Fruit fly (Drosophila melanogaster) whole organism, embryonic: Measurements from ENCODE around the gene CG33158.

Source experiments
- B-H1 ChIP-seq: fragments of 200-800 bp; sonication (Bioruptor generic); IDR thresholded peaks from 3 replicates; pipeline ENCODE4 v1.3.6; 2022; ENCODE audit warnings: missing biosample characterization, missing genetic modification characterization
- Bteb2 ChIP-seq: fragments of 200-800 bp; sonication (Bioruptor generic); optimal IDR thresholded peaks from 2 replicates; lab custom pipeline; 2016; ENCODE audit warnings: missing biosample characterization, missing genetic modification characterization
- CG11696 ChIP-seq: fragments of 200-800 bp; sonication (Bioruptor generic); IDR thresholded peaks from 2 replicates; pipeline ENCODE4 v1.3.6; 2022; ENCODE audit warnings: missing biosample characterization, missing genetic modification characterization
- CG12299 ChIP-seq: fragments of 200-800 bp; sonication (Bioruptor generic); optimal IDR thresholded peaks from 2 replicates; lab custom pipeline; 2018; ENCODE audit warnings: missing biosample characterization, mild to moderate bottlenecking, missing genetic modification characterization
- CG13123 ChIP-seq: fragments of 200-800 bp; sonication (Bioruptor generic); optimal IDR thresholded peaks from 2 replicates; lab custom pipeline; 2016; ENCODE audit warnings: missing biosample characterization, missing genetic modification characterization
- CG13894 ChIP-seq: fragments of 200-800 bp; sonication (Bioruptor generic); optimal IDR thresholded peaks from 3 replicates; lab custom pipeline; 2018; ENCODE audit warnings: missing biosample characterization, mild to moderate bottlenecking, missing genetic modification characterization, moderate library complexity
- CG16815 ChIP-seq: fragments of 200-800 bp; sonication (Bioruptor generic); optimal IDR thresholded peaks from 3 replicates; lab custom pipeline; 2017; ENCODE audit warnings: missing biosample characterization, mild to moderate bottlenecking, missing genetic modification characterization
- CG17186 ChIP-seq: fragments of 200-800 bp; sonication (Bioruptor generic); optimal IDR thresholded peaks from 3 replicates; lab custom pipeline; 2017; ENCODE audit warnings: missing biosample characterization, missing genetic modification reagents, missing genetic modification characterization
- CG2120 ChIP-seq: fragments of 200-800 bp; sonication (Bioruptor generic); optimal IDR thresholded peaks from 3 replicates; lab custom pipeline; 2016; ENCODE audit warnings: missing biosample characterization, missing genetic modification characterization
- CG30403 ChIP-seq: fragments of 200-800 bp; sonication (Bioruptor generic); optimal IDR thresholded peaks from 3 replicates; lab custom pipeline; 2016; ENCODE audit warnings: missing biosample characterization, missing genetic modification characterization
- CG3847 ChIP-seq: fragments of 200-800 bp; sonication (Bioruptor generic); IDR thresholded peaks from 2 replicates; pipeline ENCODE4 v1.3.6; 2022; ENCODE audit warnings: missing biosample characterization, missing genetic modification characterization
- CG4282 ChIP-seq: fragments of 200-800 bp; sonication (Bioruptor generic); optimal IDR thresholded peaks from 2 replicates; lab custom pipeline; 2016; ENCODE audit warnings: missing biosample characterization, missing genetic modification characterization
- CG6765 ChIP-seq: fragments of 200-800 bp; sonication (Bioruptor generic); optimal IDR thresholded peaks from 3 replicates; lab custom pipeline; 2017; ENCODE audit warnings: missing biosample characterization, mild to moderate bottlenecking, missing genetic modification characterization
- CG6854 ChIP-seq: fragments of 200-800 bp; sonication (Bioruptor generic); optimal IDR thresholded peaks from 3 replicates; lab custom pipeline; 2017; ENCODE audit warnings: missing biosample characterization, mild to moderate bottlenecking, missing genetic modification characterization
- CG8478 ChIP-seq: fragments of >200 bp; optimal IDR thresholded peaks from 2 replicates; lab custom pipeline; 2018
- CG8944 ChIP-seq: fragments of 200-800 bp; sonication (Bioruptor generic); optimal IDR thresholded peaks from 3 replicates; lab custom pipeline; 2016; ENCODE audit warnings: missing biosample characterization, missing genetic modification characterization
- CG9437 ChIP-seq: fragments of 200-800 bp; sonication (Bioruptor generic); optimal IDR thresholded peaks from 2 replicates; lab custom pipeline; 2018; ENCODE audit warnings: missing biosample characterization, mild to moderate bottlenecking, missing genetic modification characterization
- CG9797 ChIP-seq: fragments of 200-800 bp; sonication (Bioruptor generic); optimal IDR thresholded peaks from 3 replicates; lab custom pipeline; 2018; ENCODE audit warnings: missing biosample characterization, mild to moderate bottlenecking, missing genetic modification characterization
- D19B ChIP-seq: fragments of 200-800 bp; sonication (Bioruptor generic); optimal IDR thresholded peaks from 2 replicates; lab custom pipeline; 2017; ENCODE audit warnings: missing biosample characterization, mild to moderate bottlenecking, missing genetic modification characterization
- Dad ChIP-seq: fragments of 200-800 bp; sonication (Bioruptor generic); optimal IDR thresholded peaks from 3 replicates; lab custom pipeline; 2016; ENCODE audit warnings: missing biosample characterization, missing genetic modification characterization
- Dip3 ChIP-seq: fragments of 200-800 bp; sonication (Bioruptor generic); optimal IDR thresholded peaks from 3 replicates; lab custom pipeline; 2016; ENCODE audit warnings: missing biosample characterization, missing genetic modification characterization
- Dref ChIP-seq: fragments of 200-800 bp; sonication (Bioruptor generic); IDR thresholded peaks from 2 replicates; pipeline ENCODE4 v1.3.6; 2022; ENCODE audit warnings: missing biosample characterization, missing genetic modification characterization
- E2f1 ChIP-seq: fragments of 200-800 bp; sonication (Bioruptor generic); IDR thresholded peaks from 2 replicates; pipeline ENCODE4 v1.3.6; 2022; ENCODE audit warnings: missing biosample characterization, missing genetic modification characterization
- Ets97D ChIP-seq: fragments of 200-800 bp; sonication (Bioruptor generic); optimal IDR thresholded peaks from 3 replicates; lab custom pipeline; 2016; ENCODE audit warnings: missing biosample characterization, missing genetic modification characterization
- Lhr ChIP-seq: fragments of 200-800 bp; sonication (Bioruptor generic); optimal IDR thresholded peaks from 3 replicates; lab custom pipeline; 2017; ENCODE audit warnings: mild to moderate bottlenecking, missing biosample characterization, missing genetic modification reagents, missing genetic modification characterization
- Lpt ChIP-seq: fragments of >200 bp; optimal IDR thresholded peaks from 2 replicates; lab custom pipeline; 2018; ENCODE audit warnings: missing biosample characterization, missing genetic modification characterization
- MBD-R2 ChIP-seq: fragments of 200-800 bp; sonication (Bioruptor generic); IDR thresholded peaks from 2 replicates; pipeline ENCODE4 v1.3.6; 2022; ENCODE audit warnings: missing biosample characterization, missing genetic modification characterization
- Myb ChIP-seq: fragments of 200-800 bp; sonication (Bioruptor generic); optimal IDR thresholded peaks from 2 replicates; lab custom pipeline; 2016; ENCODE audit warnings: missing biosample characterization, missing genetic modification characterization
- Sox100B ChIP-seq: fragments of 200-800 bp; sonication (Bioruptor generic); optimal IDR thresholded peaks from 3 replicates; lab custom pipeline; 2018; ENCODE audit warnings: missing biosample characterization, mild to moderate bottlenecking, missing genetic modification characterization
- aop ChIP-seq: fragments of 200-800 bp; sonication (Bioruptor generic); IDR thresholded peaks from 2 replicates; pipeline ENCODE4 v1.3.6; 2022; ENCODE audit warnings: missing biosample characterization, missing genetic modification characterization
- bcd ChIP-seq: fragments of 200-800 bp; sonication (Bioruptor generic); optimal IDR thresholded peaks from 2 replicates; lab custom pipeline; 2017; ENCODE audit warnings: missing biosample characterization, mild to moderate bottlenecking, missing genetic modification characterization
- ftz-f1 ChIP-seq: fragments of 200-800 bp; sonication (Bioruptor generic); optimal IDR thresholded peaks from 2 replicates; lab custom pipeline; 2016; ENCODE audit warnings: missing biosample characterization, missing genetic modification characterization
- gce ChIP-seq: fragments of 200-800 bp; sonication (Bioruptor generic); IDR thresholded peaks from 3 replicates; pipeline ENCODE4 v1.3.6; 2022; ENCODE audit warnings: missing biosample characterization, missing genetic modification characterization
- gcm ChIP-seq: fragments of 200-800 bp; sonication (Bioruptor generic); optimal IDR thresholded peaks from 2 replicates; lab custom pipeline; 2019; ENCODE audit warnings: missing biosample characterization, mild to moderate bottlenecking, missing genetic modification characterization, moderate library complexity
- gem ChIP-seq: fragments of 200-800 bp; sonication (Bioruptor generic); optimal IDR thresholded peaks from 2 replicates; lab custom pipeline; 2019; ENCODE audit warnings: missing biosample characterization, mild to moderate bottlenecking, missing genetic modification characterization, moderate library complexity
- grn ChIP-seq: fragments of 200-800 bp; sonication (Bioruptor generic); optimal IDR thresholded peaks from 3 replicates; lab custom pipeline; 2017; ENCODE audit warnings: missing biosample characterization, missing genetic modification characterization
- hb ChIP-seq: fragments of 200-800 bp; sonication (Bioruptor generic); IDR thresholded peaks from 3 replicates; pipeline ENCODE4 v1.3.6; 2022; ENCODE audit warnings: missing biosample characterization, missing genetic modification characterization; ENCODE audit not compliant: partially characterized antibody
- inv ChIP-seq: fragments of 200-800 bp; sonication (Bioruptor generic); IDR thresholded peaks from 2 replicates; pipeline ENCODE4 v1.3.6; 2022; ENCODE audit warnings: missing biosample characterization, missing genetic modification characterization; ENCODE audit not compliant: partially characterized antibody
- kah ChIP-seq: fragments of 200-800 bp; sonication (Bioruptor generic); optimal IDR thresholded peaks from 2 replicates; lab custom pipeline; 2018; ENCODE audit warnings: missing biosample characterization, mild to moderate bottlenecking, missing genetic modification characterization
- lmd ChIP-seq: fragments of 200-800 bp; sonication (Bioruptor generic); IDR thresholded peaks from 2 replicates; pipeline ENCODE4 v1.3.6; 2022; ENCODE audit warnings: missing biosample characterization, missing genetic modification characterization
- lola ChIP-seq, 3 experiments: fragments of >200 bp in 2 of 3; fragments of 200-800 bp in 1 of 3; sonication (Bioruptor generic) in 1 of 3; optimal IDR thresholded peaks; 2 replicates each; lab custom pipeline; 2017 to 2019; ENCODE audit warnings: missing biosample characterization in 3 of 3, missing genetic modification characterization in 3 of 3, mild to moderate bottlenecking in 1 of 3, moderate library complexity in 1 of 3
- oc ChIP-seq: fragments of 200-800 bp; sonication (Bioruptor generic); optimal IDR thresholded peaks from 2 replicates; lab custom pipeline; 2018; ENCODE audit warnings: missing biosample characterization, mild to moderate bottlenecking, missing genetic modification characterization, moderate library complexity
- otp ChIP-seq: fragments of 200-800 bp; sonication (Bioruptor generic); IDR thresholded peaks from 3 replicates; pipeline ENCODE4, ENCODE4 v1.3.6; 2022; ENCODE audit warnings: missing biosample characterization, missing genetic modification characterization
- pb ChIP-seq: fragments of 200-800 bp; sonication (Bioruptor generic); optimal IDR thresholded peaks from 3 replicates; lab custom pipeline; 2016; ENCODE audit warnings: missing biosample characterization, missing genetic modification characterization
- repo ChIP-seq: fragments of 200-800 bp; sonication (Bioruptor generic); optimal IDR thresholded peaks from 2 replicates; lab custom pipeline; 2016; ENCODE audit warnings: missing biosample characterization, missing genetic modification characterization
- scrt ChIP-seq: fragments of 200-800 bp; sonication (Bioruptor generic); optimal IDR thresholded peaks from 2 replicates; lab custom pipeline; 2018; ENCODE audit warnings: missing biosample characterization, mild to moderate bottlenecking, missing genetic modification characterization, moderate library complexity
- sens ChIP-seq: fragments of 200-800 bp; sonication (Bioruptor generic); peaks from one replicate; lab custom pipeline; 2016; ENCODE audit warnings: missing biosample characterization, missing genetic modification characterization
- sens-2 ChIP-seq: fragments of 200-800 bp; sonication (Bioruptor generic); IDR thresholded peaks from 2 replicates; pipeline ENCODE4 v1.3.6; 2022; ENCODE audit warnings: missing biosample characterization, missing genetic modification characterization
- sna ChIP-seq: fragments of 200-800 bp; sonication (Bioruptor generic); IDR thresholded peaks from 2 replicates; pipeline ENCODE4 v1.3.6; 2022; ENCODE audit warnings: missing biosample characterization, missing genetic modification characterization; ENCODE audit not compliant: partially characterized antibody
- twi ChIP-seq: fragments of 200-800 bp; optimal IDR thresholded peaks from 2 replicates; lab custom pipeline; 2019; ENCODE audit warnings: missing biosample characterization, mild to moderate bottlenecking, missing genetic modification characterization, moderate library complexity
- unc-4 ChIP-seq: fragments of 200-800 bp; sonication (Bioruptor generic); IDR thresholded peaks from 2 replicates; pipeline ENCODE4 v1.3.6; 2022; ENCODE audit warnings: missing biosample characterization, missing genetic modification characterization; ENCODE audit not compliant: partially characterized antibody
- unpg ChIP-seq: fragments of 200-800 bp; sonication (Bioruptor generic); optimal IDR thresholded peaks from 3 replicates; lab custom pipeline; 2018; ENCODE audit warnings: missing biosample characterization, mild to moderate bottlenecking, missing genetic modification characterization, moderate library complexity

Gene CG33158

DNA sequence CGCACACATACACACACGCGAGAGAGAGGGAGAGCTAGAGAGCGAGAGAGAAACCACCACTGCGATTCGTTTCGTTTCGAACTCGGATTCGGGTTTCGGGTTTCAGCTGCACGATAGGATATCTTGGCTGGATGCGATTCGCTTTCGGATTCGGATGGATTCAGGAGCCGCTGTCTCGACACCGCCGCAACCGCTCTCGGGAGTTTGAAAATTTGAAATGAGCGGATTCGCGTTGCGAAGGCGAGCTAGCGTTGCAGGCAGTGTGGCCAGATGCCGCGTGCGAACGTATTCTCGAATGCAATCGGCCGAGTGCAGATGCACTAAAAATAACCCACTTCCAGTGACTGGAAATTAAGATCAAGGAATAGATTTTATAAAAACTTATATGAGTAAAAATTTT is 7.8 kb upstream of the CG33158 start, which contains the start of gene fax (continued):
- TF ChIP-seq Bteb2 (GFP tag; lab: Kevin White, UChicago) (no peak), Dref (GFP tag; lab: Robert Waterston, UW) (peak; percentile 19; the same call in 1 of the 2 replicates), gce (GFP tag; lab: Robert Waterston, UW) (no peak), CG11696 (GFP tag; lab: Robert Waterston, UW) (peak; percentile 8; the same call in 1 of the 2 replicates), unc-4 (no peak), inv (GFP tag; lab: Robert Waterston, UW) (no peak), grn (GFP tag; lab: Kevin White, UChicago) (peak; percentile 47), lola (GFP tag; optimal IDR thresholded peaks at IDR 0.05; lab: Kevin White, UChicago) (no peak), Lpt (no peak), CG9797 (peak; percentile 96), CG8944 (GFP tag; lab: Kevin White, UChicago) (no peak), MBD-R2 (GFP tag; lab: Robert Waterston, UW) (peak; percentile 45; the same call in 1 of the 2 replicates), Sox100B (GFP tag; lab: Kevin White, UChicago) (no peak), CG6854 (peak; percentile 60), sens-2 (GFP tag; lab: Robert Waterston, UW) (no peak), CG9437 (GFP tag; lab: Kevin White, UChicago) (no peak), gcm (GFP tag; lab: Kevin White, UChicago) (peak; percentile 37), Lhr (peak; percentile 72), B-H1 (no peak), CG13894 (tag; lab: Kevin White, UChicago) (peak; percentile 19), oc (tag; lab: Kevin White, UChicago) (no peak), E2f1 (GFP tag; lab: Robert Waterston, UW) (no peak), CG4282 (GFP tag; lab: Kevin White, UChicago) (peak; percentile 14), CG16815 (GFP tag; lab: Kevin White, UChicago) (no peak), CG2120 (GFP tag; lab: Kevin White, UChicago) (peak; percentile 0), gem (tag; lab: Kevin White, UChicago) (no peak), scrt (GFP tag; lab: Kevin White, UChicago) (peak; percentile 55), Myb (GFP tag; lab: Kevin White, UChicago) (peak; percentile 54), hb (GFP tag; lab: Robert Waterston, UW) (no peak), Dad (GFP tag; lab: Kevin White, UChicago) (peak; percentile 13), aop (GFP tag; lab: Robert Waterston, UW) (peak; percentile 46; the same call in 1 of the 2 replicates), Dip3 (GFP tag; lab: Kevin White, UChicago) (no peak), sna (GFP tag; lab: Robert Waterston, UW) (0 out of 2 replicates have a peak, but pooled peaks have one; percentile 46), sens (GFP tag; lab: Kevin White, UChicago) (peak; percentile 91), CG30403 (no peak), CG13123 (GFP tag; lab: Kevin White, UChicago) (no peak), Ets97D (GFP tag; lab: Kevin White, UChicago) (peak; percentile 47), CG12299 (tag; lab: Kevin White, UChicago) (peak; percentile 14), twi (peak; percentile 3), kah (GFP tag; lab: Kevin White, UChicago) (peak; percentile 10), ftz-f1 (GFP tag; lab: Kevin White, UChicago) (no peak), CG17186 (peak; percentile 60), D19B (GFP tag; lab: Kevin White, UChicago) (no peak), lmd (GFP tag; lab: Robert Waterston, UW) (no peak), bcd (GFP tag; lab: Kevin White, UChicago) (no peak), CG8478 (no peak), otp (GFP tag; lab: Robert Waterston, UW) (peak; percentile 44; the same call in 1 of the 3 replicates), CG3847 (no peak), pb (GFP tag; lab: Kevin White, UChicago) (no peak), repo (GFP tag; lab: Kevin White, UChicago) (no peak), CG6765 (GFP tag; lab: Kevin White, UChicago) (peak; percentile 30), unpg (GFP tag; lab: Kevin White, UChicago) (peak; percentile 16)
